Worm (Caenorhabditis elegans): ENCODE results near the gene txt-18.

Gene txt-18

ce11 chrII:6348360-6348759 lies 4.5 kb downstream of the txt-18 start (continued):
- TF ChIP-seq hlh-26 (GFP tag; conservative IDR thresholded peaks at IDR 0.05) = no peak
- TF ChIP-seq snpc-1.3 (tag; optimal IDR thresholded peaks at IDR 0.05; ENCODE audit: insufficient read depth) = no peak
- TF ChIP-seq snpc-4 (GFP tag; optimal IDR thresholded peaks at IDR 0.05) = no peak
- TF ChIP-seq snpc-4 (tag; optimal IDR thresholded peaks at IDR 0.05) = peak in 3 of 4 experiments; percentile 4 to 56 (median 53)
- TF ChIP-seq Y67H2A.10 (GFP tag; conservative IDR thresholded peaks at IDR 0.05) = peak; percentile 74
- TF ChIP-seq tlf-1 (GFP tag; optimal IDR thresholded peaks at IDR 0.05) = peak; percentile 64
- peak; percentile 79 for TF ChIP-seq pha-4 (tag; optimal IDR thresholded peaks at IDR 0.05)
- TF ChIP-seq let-607 (tag; optimal IDR thresholded peaks at IDR 0.05) = peak in 1 of 2 experiments; percentile 71
- TF ChIP-seq rcor-1 (GFP tag; IDR thresholded peaks at IDR 0.05) = 0 out of 2 replicates have a peak, but pooled peaks have one; percentile 28
- peak; percentile 13; the same call in 1 of the 2 replicates for TF ChIP-seq ceh-91 (GFP tag; IDR thresholded peaks at IDR 0.05)
- peak; percentile 57; the same call in 1 of the 2 replicates for TF ChIP-seq nfyb-1 (GFP tag; IDR thresholded peaks at IDR 0.05)
- TF ChIP-seq lin-35 (GFP tag; optimal IDR thresholded peaks at IDR 0.05) = peak in 1 of 3 experiments; percentile 80
- peak; percentile 84 for TF ChIP-seq lin-40 (tag; optimal IDR thresholded peaks at IDR 0.05)
- TF ChIP-seq ceh-79 (tag; optimal IDR thresholded peaks at IDR 0.05) = no peak
- TF ChIP-seq somi-1 (GFP tag; optimal IDR thresholded peaks at IDR 0.05) = peak; percentile 64
- no peak for TF ChIP-seq F55B11.4 (tag; optimal IDR thresholded peaks at IDR 0.05; ENCODE audit: borderline replicate concordance, insufficient read depth)
- peak; percentile 53; the same call in 1 of the 2 replicates for TF ChIP-seq egrh-3 (GFP tag; IDR thresholded peaks at IDR 0.05)
- peak; percentile 96 for TF ChIP-seq ama-1 (optimal IDR thresholded peaks at IDR 0.05)
- TF ChIP-seq ama-1 (GFP tag; optimal IDR thresholded peaks at IDR 0.05) = no peak
- TF ChIP-seq let-526 (GFP tag; IDR thresholded peaks at IDR 0.05) = peak; percentile 75; the same call in 1 of the 2 replicates
- TF ChIP-seq chd-7 (tag; optimal IDR thresholded peaks at IDR 0.05) = peak; percentile 64
- peak; percentile 72; the same call in 1 of the 2 replicates for TF ChIP-seq lin-26 (GFP tag; IDR thresholded peaks at IDR 0.05)
- TF ChIP-seq repo-1 (tag; optimal IDR thresholded peaks at IDR 0.05) = peak; percentile 52
- peak; percentile 72 for TF ChIP-seq pbrm-1 (GFP tag; IDR thresholded peaks at IDR 0.05)
- peak; percentile 80 for TF ChIP-seq nhr-80 (tag; optimal IDR thresholded peaks at IDR 0.05)
- peak; percentile 81 for TF ChIP-seq egl-44 (GFP tag; IDR thresholded peaks at IDR 0.05)
- TF ChIP-seq snpc-1.1 (tag; optimal IDR thresholded peaks at IDR 0.05; ENCODE audit: insufficient read depth) = peak; percentile 16
- TF ChIP-seq ets-4 (GFP tag; optimal IDR thresholded peaks at IDR 0.05) = peak; percentile 48
- peak; percentile 73 for TF ChIP-seq atf-7 (tag; optimal IDR thresholded peaks at IDR 0.05)
- 0 out of 2 replicates have a peak, but pooled peaks have one; percentile 67 for TF ChIP-seq madf-3 (GFP tag; IDR thresholded peaks at IDR 0.05)
- peak; percentile 67 for TF ChIP-seq ztf-26 (tag; optimal IDR thresholded peaks at IDR 0.05)
- TF ChIP-seq bed-1 (GFP tag; IDR thresholded peaks at IDR 0.05) = no peak
- peak; percentile 82 for TF ChIP-seq madf-10 (tag; optimal IDR thresholded peaks at IDR 0.05)
- TF ChIP-seq ccch-3 (GFP tag; optimal IDR thresholded peaks at IDR 0.05) = no peak
- peak; percentile 53 for TF ChIP-seq tbp1 (GFP tag; optimal IDR thresholded peaks at IDR 0.05)
- TF ChIP-seq B0035.1 (tag; optimal IDR thresholded peaks at IDR 0.05) = no peak
- TF ChIP-seq cebp-2 (GFP tag; IDR thresholded peaks at IDR 0.05) = no peak
- peak; percentile 82 for TF ChIP-seq attf-5 (GFP tag; optimal IDR thresholded peaks at IDR 0.05)
- peak; percentile 42; the same call in 1 of the 2 replicates for TF ChIP-seq egl-18 (GFP tag; IDR thresholded peaks at IDR 0.05)
- TF ChIP-seq cebp-1 (GFP tag; IDR thresholded peaks at IDR 0.05) = peak; percentile 65
- peak; percentile 87 for TF ChIP-seq cebp-1 (tag; optimal IDR thresholded peaks at IDR 0.05)
- peak; percentile 88 for TF ChIP-seq unc-62 (GFP tag; optimal IDR thresholded peaks at IDR 0.05)
- peak; percentile 75 for TF ChIP-seq K12H6.12 (tag; optimal IDR thresholded peaks at IDR 0.05)
- TF ChIP-seq Y95B8A.8 (GFP tag; IDR thresholded peaks at IDR 0.05) = 0 out of 2 replicates have a peak, but pooled peaks have one; percentile 11
- TF ChIP-seq ztf-18 (tag; optimal IDR thresholded peaks at IDR 0.05) = peak; percentile 63
- TF ChIP-seq F39B2.1 (GFP tag; IDR thresholded peaks at IDR 0.05) = no peak
- peak; percentile 83 for TF ChIP-seq ZK185.1 (tag; optimal IDR thresholded peaks at IDR 0.05; ENCODE audit: poor library complexity, severe bottlenecking)
- 0 out of 2 replicates have a peak, but pooled peaks have one; percentile 53 for TF ChIP-seq hsf-1 (GFP tag; IDR thresholded peaks at IDR 0.05)
